Fruit fly (Drosophila melanogaster) whole organism, embryonic: ENCODE data around the gene CG31776.

Experiments used
- CG10147 ChIP-seq: fragments of 200-800 bp; sonication (Bioruptor generic); optimal IDR thresholded peaks from 2 replicates; lab custom pipeline; 2019; ENCODE audit warnings: missing biosample characterization, mild to moderate bottlenecking, missing genetic modification characterization, moderate library complexity
- CG11398 ChIP-seq: fragments of 200-800 bp; sonication (Bioruptor generic); optimal IDR thresholded peaks from 2 replicates; lab custom pipeline; 2016; ENCODE audit warnings: missing biosample characterization, missing genetic modification characterization
- CG11504 ChIP-seq: fragments of 200-800 bp; sonication (Bioruptor generic); optimal IDR thresholded peaks from 3 replicates; lab custom pipeline; 2019; ENCODE audit warnings: missing biosample characterization, mild to moderate bottlenecking, missing genetic modification characterization, moderate library complexity
- CG11696 ChIP-seq: fragments of 200-800 bp; sonication (Bioruptor generic); IDR thresholded peaks from 2 replicates; pipeline ENCODE4 v1.3.6; 2022; ENCODE audit warnings: missing biosample characterization, missing genetic modification characterization
- CG11723 ChIP-seq: fragments of 200-800 bp; sonication (Bioruptor generic); optimal IDR thresholded peaks from 2 replicates; lab custom pipeline; 2017; ENCODE audit warnings: missing biosample characterization, mild to moderate bottlenecking, missing genetic modification characterization
- CG13894 ChIP-seq: fragments of 200-800 bp; sonication (Bioruptor generic); optimal IDR thresholded peaks from 3 replicates; lab custom pipeline; 2018; ENCODE audit warnings: missing biosample characterization, mild to moderate bottlenecking, missing genetic modification characterization, moderate library complexity
- CG17829 ChIP-seq: fragments of 200-800 bp; optimal IDR thresholded peaks from 2 replicates; lab custom pipeline; 2019; ENCODE audit warnings: missing biosample characterization, mild to moderate bottlenecking, missing genetic modification characterization, moderate library complexity
- CG1792 ChIP-seq: fragments of 200-800 bp; sonication (Bioruptor generic); optimal IDR thresholded peaks from 2 replicates; lab custom pipeline; 2016; ENCODE audit warnings: missing biosample characterization, missing genetic modification characterization
- CG18599 ChIP-seq: fragments of 200-800 bp; sonication (Bioruptor generic); optimal IDR thresholded peaks from 3 replicates; lab custom pipeline; 2017; ENCODE audit warnings: missing biosample characterization, missing genetic modification characterization, mild to moderate bottlenecking, moderate library complexity, missing genetic modification reagents
- CG2116 ChIP-seq: fragments of 200-800 bp; sonication (Bioruptor generic); optimal IDR thresholded peaks from 3 replicates; lab custom pipeline; 2018; ENCODE audit warnings: missing biosample characterization, mild to moderate bottlenecking, missing genetic modification characterization
- CG2875 ChIP-seq: fragments of 200-800 bp; sonication (Bioruptor generic); optimal IDR thresholded peaks from 2 replicates; lab custom pipeline; 2017; ENCODE audit warnings: missing biosample characterization, mild to moderate bottlenecking, missing genetic modification characterization, missing genetic modification reagents
- CG31365 ChIP-seq: fragments of 200-800 bp; sonication (Bioruptor generic); optimal IDR thresholded peaks from 2 replicates; lab custom pipeline; 2018; ENCODE audit warnings: missing biosample characterization, mild to moderate bottlenecking, missing genetic modification characterization
- CG3281 ChIP-seq: fragments of 200-800 bp; sonication (Bioruptor generic); optimal IDR thresholded peaks from 3 replicates; lab custom pipeline; 2017; ENCODE audit warnings: missing biosample characterization, mild to moderate bottlenecking, missing genetic modification characterization
- CG4617 ChIP-seq: fragments of 200-800 bp; sonication (Bioruptor generic); optimal IDR thresholded peaks from 3 replicates; lab custom pipeline; 2016; ENCODE audit warnings: missing biosample characterization, missing genetic modification characterization, borderline replicate concordance
- CG4820 ChIP-seq: fragments of 200-800 bp; sonication (Bioruptor generic); optimal IDR thresholded peaks from 3 replicates; lab custom pipeline; 2016; ENCODE audit warnings: missing biosample characterization, missing genetic modification characterization
- CG4854 ChIP-seq: fragments of 200-800 bp; sonication (Bioruptor generic); optimal IDR thresholded peaks from 2 replicates; lab custom pipeline; 2016; ENCODE audit warnings: missing biosample characterization, missing genetic modification characterization, inconsistent platforms
- CG7987 ChIP-seq: fragments of 200-800 bp; sonication (Bioruptor generic); optimal IDR thresholded peaks from 2 replicates; lab custom pipeline; 2018; ENCODE audit warnings: missing biosample characterization, mild to moderate bottlenecking, missing genetic modification characterization, moderate library complexity
- CG9215 ChIP-seq: fragments of 200-800 bp; sonication (Bioruptor generic); IDR thresholded peaks from 2 replicates; pipeline ENCODE4 v1.3.6; 2022; ENCODE audit warnings: missing biosample characterization, missing genetic modification characterization
- CG9609 ChIP-seq: fragments of 200-800 bp; sonication (Bioruptor generic); optimal IDR thresholded peaks from 3 replicates; lab custom pipeline; 2016; ENCODE audit warnings: missing biosample characterization, missing genetic modification characterization
- D19B ChIP-seq: fragments of 200-800 bp; sonication (Bioruptor generic); optimal IDR thresholded peaks from 2 replicates; lab custom pipeline; 2017; ENCODE audit warnings: missing biosample characterization, mild to moderate bottlenecking, missing genetic modification characterization
- Dad ChIP-seq: fragments of 200-800 bp; sonication (Bioruptor generic); optimal IDR thresholded peaks from 3 replicates; lab custom pipeline; 2016; ENCODE audit warnings: missing biosample characterization, missing genetic modification characterization
- Ets65A ChIP-seq: fragments of 200-800 bp; sonication (Bioruptor generic); peaks from one replicate; lab custom pipeline; 2016; ENCODE audit warnings: missing biosample characterization, missing genetic modification characterization
- Gug ChIP-seq: fragments of 200-800 bp; sonication (Bioruptor generic); IDR thresholded peaks from 4 replicates; pipeline ENCODE4 v1.3.6; 2022; ENCODE audit warnings: missing biosample characterization, missing genetic modification characterization
- HLH54F ChIP-seq: fragments of 200-800 bp; sonication (Bioruptor generic); optimal IDR thresholded peaks from 3 replicates; lab custom pipeline; 2016; ENCODE audit warnings: missing biosample characterization, missing genetic modification characterization
- Hr3 ChIP-seq: fragments of 200-800 bp; sonication (Bioruptor generic); optimal IDR thresholded peaks from 3 replicates; lab custom pipeline; 2016; ENCODE audit warnings: missing biosample characterization, missing genetic modification characterization
- Jarid2 ChIP-seq: fragments of 200-800 bp; sonication (Bioruptor generic); optimal IDR thresholded peaks from 3 replicates; lab custom pipeline; 2017; ENCODE audit warnings: mild to moderate bottlenecking, missing biosample characterization, missing genetic modification reagents, missing genetic modification characterization
- PHDP ChIP-seq: fragments of 200-800 bp; sonication (Bioruptor generic); optimal IDR thresholded peaks from 3 replicates; lab custom pipeline; 2018; ENCODE audit warnings: missing biosample characterization, mild to moderate bottlenecking, missing genetic modification characterization, moderate library complexity
- Rfx ChIP-seq: fragments of 200-800 bp; sonication (Bioruptor generic); IDR thresholded peaks from 2 replicates; pipeline ENCODE4 v1.3.6; 2022; ENCODE audit warnings: missing biosample characterization, missing genetic modification characterization
- Side ChIP-seq: fragments of 200-800 bp; sonication (Bioruptor generic); optimal IDR thresholded peaks from 2 replicates; lab custom pipeline; 2016; ENCODE audit warnings: missing biosample characterization, missing genetic modification characterization
- TFAM ChIP-seq: fragments of 200-800 bp; sonication (Bioruptor generic); optimal IDR thresholded peaks from 2 replicates; lab custom pipeline; 2017; ENCODE audit warnings: missing biosample characterization, missing genetic modification characterization, inconsistent platforms
- Vsx1 ChIP-seq: fragments of 200-800 bp; sonication (Bioruptor generic); optimal IDR thresholded peaks from 2 replicates; lab custom pipeline; 2017; ENCODE audit warnings: missing biosample characterization, mild to moderate bottlenecking, missing genetic modification characterization, missing genetic modification reagents
- ap ChIP-seq: fragments of 200-800 bp; sonication (Bioruptor generic); IDR thresholded peaks from 2 replicates; pipeline ENCODE4 v1.3.6; 2022; ENCODE audit warnings: missing biosample characterization, missing genetic modification characterization
- bcd ChIP-seq: fragments of 200-800 bp; sonication (Bioruptor generic); optimal IDR thresholded peaks from 2 replicates; lab custom pipeline; 2017; ENCODE audit warnings: missing biosample characterization, mild to moderate bottlenecking, missing genetic modification characterization
- bsh ChIP-seq, 2 experiments: fragments of 200-800 bp; sonication (Bioruptor generic); optimal IDR thresholded peaks; 2 replicates each; lab custom pipeline; 2017 to 2018; ENCODE audit warnings: mild to moderate bottlenecking in 2 of 2, missing biosample characterization in 2 of 2, missing genetic modification characterization in 2 of 2, moderate library complexity in 1 of 2
- danr ChIP-seq: fragments of 200-800 bp; sonication (Bioruptor generic); IDR thresholded peaks from 2 replicates; pipeline ENCODE4 v1.3.6; 2022; ENCODE audit warnings: missing biosample characterization, missing genetic modification characterization
- disco-r ChIP-seq: fragments of 200-800 bp; sonication (Bioruptor generic); optimal IDR thresholded peaks from 2 replicates; lab custom pipeline; 2016; ENCODE audit warnings: missing biosample characterization, missing genetic modification characterization
- ems ChIP-seq: fragments of 200-800 bp; sonication (Bioruptor generic); optimal IDR thresholded peaks from 3 replicates; lab custom pipeline; 2016; ENCODE audit warnings: missing biosample characterization, missing genetic modification characterization
- gt ChIP-seq: fragments of 200-800 bp; sonication (Bioruptor generic); IDR thresholded peaks from 2 replicates; pipeline ENCODE4 v1.3.6; 2022; ENCODE audit warnings: missing biosample characterization, missing genetic modification characterization
- her ChIP-seq: fragments of 200-800 bp; sonication (Bioruptor generic); optimal IDR thresholded peaks from 2 replicates; lab custom pipeline; 2016; ENCODE audit warnings: missing biosample characterization, missing genetic modification characterization
- jumu ChIP-seq: fragments of 200-800 bp; sonication (Bioruptor generic); optimal IDR thresholded peaks from 3 replicates; lab custom pipeline; 2016; ENCODE audit warnings: missing biosample characterization, missing genetic modification characterization
- onecut ChIP-seq: fragments of 200-800 bp; sonication (Bioruptor generic); IDR thresholded peaks from 2 replicates; pipeline ENCODE4 v1.3.6; 2022; ENCODE audit warnings: missing biosample characterization, missing genetic modification characterization
- pum ChIP-seq: fragments of 200-800 bp; sonication (Bioruptor generic); optimal IDR thresholded peaks from 2 replicates; lab custom pipeline; 2016; ENCODE audit warnings: missing biosample characterization, missing genetic modification characterization
- schlank ChIP-seq: fragments of 200-800 bp; sonication (Bioruptor generic); optimal IDR thresholded peaks from 2 replicates; lab custom pipeline; 2018; ENCODE audit warnings: missing biosample characterization, mild to moderate bottlenecking, missing genetic modification characterization
- slp2 ChIP-seq: fragments of 200-800 bp; sonication (Bioruptor generic); optimal IDR thresholded peaks from 2 replicates; lab custom pipeline; 2016; ENCODE audit warnings: missing biosample characterization, missing genetic modification characterization
- tin ChIP-seq: fragments of 200-800 bp; sonication (Bioruptor generic); optimal IDR thresholded peaks from 3 replicates; lab custom pipeline; 2016; ENCODE audit warnings: missing biosample characterization, missing genetic modification characterization
- vvl ChIP-seq: fragments of 200-800 bp; sonication (Bioruptor generic); IDR thresholded peaks from 2 replicates; pipeline ENCODE4 v1.3.6; 2022; ENCODE audit warnings: missing biosample characterization, missing genetic modification characterization
- wor ChIP-seq: fragments of 200-800 bp; sonication (Bioruptor generic); IDR thresholded peaks from 2 replicates; pipeline ENCODE4 v1.3.6; 2022; ENCODE audit warnings: missing biosample characterization, missing genetic modification characterization

CG31776 gene

dm6 chr2L:3475948-3476347, 6.0 kb downstream of the CG31776 start (continued):
- TF ChIP-seq CG2116 (GFP tag; lab: Kevin White, UChicago), result no peak
- peak; percentile 11 for TF ChIP-seq pum (GFP tag; lab: Kevin White, UChicago)
- no peak for TF ChIP-seq ap (GFP tag; lab: Robert Waterston, UW)
- peak; percentile 65 for TF ChIP-seq CG3281
- peak; percentile 10 for TF ChIP-seq CG9609
- TF ChIP-seq bsh (GFP tag; optimal IDR thresholded peaks at IDR 0.05; lab: Kevin White, UChicago), result peak in 1 of 2 experiments; percentile 42
- TF ChIP-seq CG11398 (GFP tag; lab: Kevin White, UChicago), result no peak
- peak; percentile 17 for TF ChIP-seq Side (GFP tag; lab: Kevin White, UChicago)
- peak; percentile 77 for TF ChIP-seq CG18599 (GFP tag; lab: Kevin White, UChicago)
- TF ChIP-seq CG10147 (GFP tag; lab: Kevin White, UChicago), result peak; percentile 68
- peak; percentile 10; the same call in 1 of the 4 replicates for TF ChIP-seq Gug
- TF ChIP-seq CG9215 (GFP tag; lab: Robert Waterston, UW), result peak; percentile 62
- TF ChIP-seq Jarid2, result peak; percentile 14
- peak; percentile 72 for TF ChIP-seq tin (GFP tag; lab: Kevin White, UChicago)
- peak; percentile 49 for TF ChIP-seq bcd (GFP tag; lab: Kevin White, UChicago)
- peak; percentile 28 for TF ChIP-seq CG17829 (tag; lab: Kevin White, UChicago)
- TF ChIP-seq TFAM, result no peak
- TF ChIP-seq schlank (tag; lab: Kevin White, UChicago), result peak; percentile 38
- TF ChIP-seq CG11723 (GFP tag; lab: Kevin White, UChicago), result peak; percentile 37
- no peak for TF ChIP-seq CG11696 (GFP tag; lab: Robert Waterston, UW)
- peak; percentile 49 for TF ChIP-seq Hr3 (GFP tag; lab: Kevin White, UChicago)
- peak; percentile 20; the same call in 1 of the 2 replicates for TF ChIP-seq onecut (GFP tag; lab: Robert Waterston, UW)
- TF ChIP-seq CG31365 (tag; lab: Kevin White, UChicago), result no peak
- peak; percentile 16 for TF ChIP-seq ems (GFP tag; lab: Kevin White, UChicago)
- peak; percentile 21 for TF ChIP-seq CG4854 (GFP tag; lab: Kevin White, UChicago)
- TF ChIP-seq CG13894 (tag; lab: Kevin White, UChicago), result no peak
- peak; percentile 53 for TF ChIP-seq HLH54F (GFP tag; lab: Kevin White, UChicago)
- TF ChIP-seq slp2 (GFP tag; lab: Kevin White, UChicago), result peak; percentile 2
- peak; percentile 31 for TF ChIP-seq CG7987 (GFP tag; lab: Kevin White, UChicago)
- no peak for TF ChIP-seq Ets65A (GFP tag; lab: Kevin White, UChicago)
- TF ChIP-seq CG1792 (GFP tag; lab: Kevin White, UChicago), result no peak
- peak; percentile 8 for TF ChIP-seq disco-r
- peak; percentile 77 for TF ChIP-seq CG11504 (tag; lab: Kevin White, UChicago)
- TF ChIP-seq Dad (GFP tag; lab: Kevin White, UChicago), result no peak
- TF ChIP-seq CG2875 (GFP tag; lab: Kevin White, UChicago), result no peak
- peak; percentile 5 for TF ChIP-seq jumu (GFP tag; lab: Kevin White, UChicago)
- TF ChIP-seq gt (GFP tag; lab: Robert Waterston, UW), result no peak
- TF ChIP-seq vvl (GFP tag; lab: Robert Waterston, UW), result peak; percentile 44
- peak; percentile 64 for TF ChIP-seq PHDP (tag; lab: Kevin White, UChicago)
- TF ChIP-seq Rfx (GFP tag; lab: Robert Waterston, UW), result peak; percentile 66
- peak; percentile 10 for TF ChIP-seq CG4617 (GFP tag; lab: Kevin White, UChicago)
- peak; percentile 56; the same call in 1 of the 2 replicates for TF ChIP-seq danr (GFP tag; lab: Robert Waterston, UW)
- TF ChIP-seq D19B (GFP tag; lab: Kevin White, UChicago), result peak; percentile 51
- TF ChIP-seq Vsx1 (GFP tag; lab: Kevin White, UChicago), result peak; percentile 10
- TF ChIP-seq her, result no peak
- peak; percentile 9 for TF ChIP-seq CG4820 (GFP tag; lab: Kevin White, UChicago)
- TF ChIP-seq wor (GFP tag; lab: Robert Waterston, UW), result peak; percentile 35; the same call in 1 of the 2 replicates
- TF ChIP-seq, all 482 proteins: peak for 222
